Worm (Caenorhabditis elegans): Measurements from ENCODE around the gene bar-1.

bar-1 gene

ce11 chrX:7191882-7192281 is 21.5 kb upstream of the bar-1 start, which contains the start of gene C55B6.7:
TSS of gene C55B6.7 (minus strand) at chrX:7191982.
- TF ChIP-seq dao-5 (tag; optimal IDR thresholded peaks at IDR 0.05) (no peak), W03F9.2 (tag; optimal IDR thresholded peaks at IDR 0.05) (no peak), him-1 (tag; optimal IDR thresholded peaks at IDR 0.05) (no peak)

ce11 chrX:7187602-7188001 is 17.2 kb upstream of the bar-1 start, which contains the start of gene C55B6.4:
TSS of gene C55B6.4 (minus strand) at chrX:7187702.
- no peak for TF ChIP-seq dao-5 (tag; optimal IDR thresholded peaks at IDR 0.05)
- TF ChIP-seq him-1 (tag; optimal IDR thresholded peaks at IDR 0.05) = no peak
- no peak for TF ChIP-seq W03F9.2 (tag; optimal IDR thresholded peaks at IDR 0.05)

ce11 chrX:7181627-7182026 is 11.2 kb upstream of the bar-1 start:
- TF ChIP-seq dao-5 (tag; optimal IDR thresholded peaks at IDR 0.05) = no peak
- TF ChIP-seq W03F9.2 (tag; optimal IDR thresholded peaks at IDR 0.05) = peak; percentile 83
- TF ChIP-seq him-1 (tag; optimal IDR thresholded peaks at IDR 0.05) = no peak

- TF ChIP-seq dao-5 (tag; optimal IDR thresholded peaks at IDR 0.05) (no peak), W03F9.2 (tag; optimal IDR thresholded peaks at IDR 0.05) (no peak), him-1 (tag; optimal IDR thresholded peaks at IDR 0.05) (no peak)
Observed at ce11 chrX:7177341-7177740, 6.9 kb upstream of the bar-1 start, which contains the start of gene F43E12.1. TSS of gene F43E12.1 (plus strand) at chrX:7177641.

- no peak for TF ChIP-seq dao-5 (tag; optimal IDR thresholded peaks at IDR 0.05)
- no peak for TF ChIP-seq W03F9.2 (tag; optimal IDR thresholded peaks at IDR 0.05)
- TF ChIP-seq him-1 (tag; optimal IDR thresholded peaks at IDR 0.05) = no peak
Observed at ce11 chrX:7176817-7177216, 6.4 kb upstream of the bar-1 start.

- TF ChIP-seq him-1 (tag; optimal IDR thresholded peaks at IDR 0.05) (no peak), dao-5 (tag; optimal IDR thresholded peaks at IDR 0.05) (no peak), W03F9.2 (tag; optimal IDR thresholded peaks at IDR 0.05) (no peak)
Observed at ce11 chrX:7175389-7175788, 5.0 kb upstream of the bar-1 start.

- TF ChIP-seq dao-5 (tag; optimal IDR thresholded peaks at IDR 0.05) (no peak), W03F9.2 (tag; optimal IDR thresholded peaks at IDR 0.05) (no peak), him-1 (tag; optimal IDR thresholded peaks at IDR 0.05) (no peak)
Observed at ce11 chrX:7162764-7163163, 7.7 kb downstream of the bar-1 start.

ce11 chrX:7158736-7159135 is 11.7 kb downstream of the bar-1 start, which contains the start of gene pgp-10:
TSS of gene pgp-10 (plus strand) at chrX:7159036.
- TF ChIP-seq W03F9.2 (tag; optimal IDR thresholded peaks at IDR 0.05) = no peak
- TF ChIP-seq him-1 (tag; optimal IDR thresholded peaks at IDR 0.05) = no peak
- no peak for TF ChIP-seq dao-5 (tag; optimal IDR thresholded peaks at IDR 0.05)

- TF ChIP-seq him-1 (tag; optimal IDR thresholded peaks at IDR 0.05) = no peak
- TF ChIP-seq dao-5 (tag; optimal IDR thresholded peaks at IDR 0.05) = no peak
- no peak for TF ChIP-seq W03F9.2 (tag; optimal IDR thresholded peaks at IDR 0.05)
Observed at ce11 chrX:7157483-7157882, 12.9 kb downstream of the bar-1 start.

- no peak for TF ChIP-seq dao-5 (tag; optimal IDR thresholded peaks at IDR 0.05)
- TF ChIP-seq W03F9.2 (tag; optimal IDR thresholded peaks at IDR 0.05) = no peak
- no peak for TF ChIP-seq him-1 (tag; optimal IDR thresholded peaks at IDR 0.05)
Observed at ce11 chrX:7155879-7156278, 14.5 kb downstream of the bar-1 start, which contains the start of gene C54D1.7. TSS of gene C54D1.7 (minus strand) at chrX:7156035.

ce11 chrX:7153460-7153859 is 17.0 kb downstream of the bar-1 start:
- TF ChIP-seq dao-5 (tag; optimal IDR thresholded peaks at IDR 0.05) (no peak), him-1 (tag; optimal IDR thresholded peaks at IDR 0.05) (no peak), W03F9.2 (tag; optimal IDR thresholded peaks at IDR 0.05) (no peak)

ce11 chrX:7151976-7152528 is 18.4 kb downstream of the bar-1 start:
- TF ChIP-seq him-1 (tag; optimal IDR thresholded peaks at IDR 0.05) (no peak), dao-5 (tag; optimal IDR thresholded peaks at IDR 0.05) (no peak), W03F9.2 (tag; optimal IDR thresholded peaks at IDR 0.05) (no peak)

ce11 chrX:7151189-7151857 is 19.1 kb downstream of the bar-1 start, which contains the start of gene lam-2:
TSS of gene lam-2 (minus strand) at chrX:7151239.
- no peak for TF ChIP-seq dao-5 (tag; optimal IDR thresholded peaks at IDR 0.05)
- no peak for TF ChIP-seq him-1 (tag; optimal IDR thresholded peaks at IDR 0.05)
- TF ChIP-seq W03F9.2 (tag; optimal IDR thresholded peaks at IDR 0.05) = no peak

- TF ChIP-seq dao-5 (tag; optimal IDR thresholded peaks at IDR 0.05) (no peak), him-1 (tag; optimal IDR thresholded peaks at IDR 0.05) (no peak), W03F9.2 (tag; optimal IDR thresholded peaks at IDR 0.05) (no peak)
Observed at ce11 chrX:7149670-7150069, 20.8 kb downstream of the bar-1 start.
